Fruit fly (Drosophila melanogaster) whole organism, embryonic: ENCODE results near the gene CG8176.

Source experiments
- Asciz ChIP-seq: fragments of 200-800 bp; sonication (Bioruptor generic); optimal IDR thresholded peaks from 2 replicates; lab custom pipeline; 2017; ENCODE audit warnings: missing biosample characterization, mild to moderate bottlenecking, missing genetic modification characterization, missing genetic modification reagents
- Atf-2 ChIP-seq: fragments of 200-800 bp; sonication (Bioruptor generic); optimal IDR thresholded peaks from 2 replicates; lab custom pipeline; 2016; ENCODE audit warnings: missing biosample characterization, missing genetic modification characterization
- C15 ChIP-seq: fragments of 200-800 bp; sonication (Bioruptor generic); IDR thresholded peaks from 3 replicates; pipeline ENCODE4 v1.3.6; 2022; ENCODE audit warnings: missing biosample characterization, missing genetic modification characterization
- CG14014 ChIP-seq: fragments of 200-800 bp; sonication (Bioruptor generic); IDR thresholded peaks from 2 replicates; pipeline ENCODE4 v1.3.6; 2022; ENCODE audit warnings: missing biosample characterization, missing genetic modification characterization
- CG14710 ChIP-seq: fragments of 200-800 bp; sonication (Bioruptor generic); optimal IDR thresholded peaks from 3 replicates; lab custom pipeline; 2019; ENCODE audit warnings: missing biosample characterization, mild to moderate bottlenecking, missing genetic modification characterization, moderate library complexity
- CG15479 ChIP-seq: fragments of 200-800 bp; sonication (Bioruptor generic); optimal IDR thresholded peaks from 3 replicates; lab custom pipeline; 2019; ENCODE audit warnings: missing biosample characterization, mild to moderate bottlenecking, missing genetic modification characterization, moderate library complexity
- CG17912 ChIP-seq: fragments of 200-800 bp; sonication (Bioruptor generic); optimal IDR thresholded peaks from 2 replicates; lab custom pipeline; 2018; ENCODE audit warnings: missing biosample characterization, mild to moderate bottlenecking, missing genetic modification characterization
- CG1792 ChIP-seq: fragments of 200-800 bp; sonication (Bioruptor generic); optimal IDR thresholded peaks from 2 replicates; lab custom pipeline; 2016; ENCODE audit warnings: missing biosample characterization, missing genetic modification characterization
- CG18262 ChIP-seq: fragments of 200-800 bp; optimal IDR thresholded peaks from 3 replicates; lab custom pipeline; 2019; ENCODE audit warnings: missing biosample characterization, mild to moderate bottlenecking, missing genetic modification characterization, moderate library complexity
- CG2116 ChIP-seq: fragments of 200-800 bp; sonication (Bioruptor generic); optimal IDR thresholded peaks from 3 replicates; lab custom pipeline; 2018; ENCODE audit warnings: missing biosample characterization, mild to moderate bottlenecking, missing genetic modification characterization
- CG33213 ChIP-seq: fragments of 200-800 bp; sonication (Bioruptor generic); optimal IDR thresholded peaks from 3 replicates; lab custom pipeline; 2016; ENCODE audit warnings: missing biosample characterization, missing genetic modification characterization
- CG6813 ChIP-seq: fragments of 200-800 bp; sonication (Bioruptor generic); optimal IDR thresholded peaks from 2 replicates; lab custom pipeline; 2017; ENCODE audit warnings: missing biosample characterization, missing genetic modification characterization, mild to moderate bottlenecking, moderate library complexity, missing genetic modification reagents
- CG7357 ChIP-seq: fragments of 200-800 bp; sonication (Bioruptor generic); IDR thresholded peaks from 3 replicates; pipeline ENCODE4 v1.3.6; 2022; ENCODE audit warnings: missing biosample characterization, missing genetic modification characterization
- CG7839 ChIP-seq: fragments of 200-800 bp; sonication (Bioruptor generic); optimal IDR thresholded peaks from 3 replicates; lab custom pipeline; 2018; ENCODE audit warnings: missing biosample characterization, mild to moderate bottlenecking, missing genetic modification characterization, moderate library complexity
- CG8290 ChIP-seq, 3 experiments: fragments of 200-800 bp; sonication (Bioruptor generic); optimal IDR thresholded peaks; 2 replicates each; lab custom pipeline; 2016 to 2019; ENCODE audit warnings: missing biosample characterization in 3 of 3, missing genetic modification characterization in 3 of 3, mild to moderate bottlenecking in 2 of 3, moderate library complexity in 1 of 3
- D19A ChIP-seq: fragments of 200-800 bp; optimal IDR thresholded peaks from 3 replicates; lab custom pipeline; 2019; ENCODE audit warnings: missing biosample characterization, mild to moderate bottlenecking, missing genetic modification characterization, moderate library complexity
- Dek ChIP-seq: fragments of 200-800 bp; sonication (Bioruptor generic); optimal IDR thresholded peaks from 3 replicates; lab custom pipeline; 2019; ENCODE audit warnings: missing biosample characterization, mild to moderate bottlenecking, missing genetic modification characterization, moderate library complexity
- Elba2 ChIP-seq: fragments of 200-800 bp; sonication (Bioruptor generic); optimal IDR thresholded peaks from 3 replicates; lab custom pipeline; 2016; ENCODE audit warnings: missing biosample characterization, missing genetic modification characterization
- Fer1 ChIP-seq: fragments of 200-800 bp; sonication (Bioruptor generic); optimal IDR thresholded peaks from 2 replicates; lab custom pipeline; 2017; ENCODE audit warnings: missing biosample characterization, mild to moderate bottlenecking, missing genetic modification characterization
- GATAe ChIP-seq: fragments of 200-800 bp; sonication (Bioruptor generic); conservative IDR thresholded peaks from 2 replicates; pipeline ENCODE4 v1.3.6; 2022; ENCODE audit warnings: missing biosample characterization, missing genetic modification characterization
- Hey ChIP-seq: fragments of 200-800 bp; sonication (Bioruptor generic); optimal IDR thresholded peaks from 3 replicates; lab custom pipeline; 2018; ENCODE audit warnings: missing biosample characterization, mild to moderate bottlenecking, missing genetic modification characterization
- HmgZ ChIP-seq: fragments of 200-800 bp; sonication (Bioruptor generic); optimal IDR thresholded peaks from 2 replicates; lab custom pipeline; 2018; ENCODE audit warnings: missing biosample characterization, mild to moderate bottlenecking, missing genetic modification characterization
- Med ChIP-seq: fragments of 200-800 bp; sonication (Bioruptor generic); peaks from one replicate; lab custom pipeline; 2016; ENCODE audit warnings: missing biosample characterization, missing genetic modification characterization, mild to moderate bottlenecking, inconsistent platforms, moderate library complexity
- Pdp1 ChIP-seq, 2 experiments: fragments of 200-800 bp; sonication (Bioruptor generic); optimal IDR thresholded peaks; 3 replicates each; lab custom pipeline; 2016; ENCODE audit warnings: missing biosample characterization in 2 of 2, missing genetic modification characterization in 2 of 2, mild to moderate bottlenecking in 1 of 2, moderate library complexity in 1 of 2
- Scr ChIP-seq: fragments of 200-800 bp; sonication (Bioruptor generic); IDR thresholded peaks from 2 replicates; pipeline ENCODE4 v1.3.6; 2022; ENCODE audit warnings: missing biosample characterization, missing genetic modification characterization; ENCODE audit not compliant: partially characterized antibody
- Sox100B ChIP-seq: fragments of 200-800 bp; sonication (Bioruptor generic); optimal IDR thresholded peaks from 3 replicates; lab custom pipeline; 2018; ENCODE audit warnings: missing biosample characterization, mild to moderate bottlenecking, missing genetic modification characterization
- cad ChIP-seq: fragments of >200 bp; optimal IDR thresholded peaks from 2 replicates; lab custom pipeline; 2017; ENCODE audit warnings: missing biosample characterization, missing genetic modification characterization
- caup ChIP-seq: fragments of 200-800 bp; sonication (Bioruptor generic); optimal IDR thresholded peaks from 3 replicates; lab custom pipeline; 2017; ENCODE audit warnings: missing biosample characterization, mild to moderate bottlenecking, missing genetic modification characterization, moderate library complexity; ENCODE audit not compliant: severe bottlenecking
- cg ChIP-seq: fragments of 200-800 bp; sonication (Bioruptor generic); optimal IDR thresholded peaks from 3 replicates; lab custom pipeline; 2019; ENCODE audit warnings: missing biosample characterization, mild to moderate bottlenecking, missing genetic modification characterization, moderate library complexity
- corto ChIP-seq: fragments of 200-800 bp; sonication (Bioruptor generic); optimal IDR thresholded peaks from 2 replicates; lab custom pipeline; 2016; ENCODE audit warnings: missing biosample characterization, mild to moderate bottlenecking, missing genetic modification characterization, moderate library complexity
- crol ChIP-seq: fragments of 200-800 bp; sonication (Bioruptor generic); IDR thresholded peaks from 2 replicates; pipeline ENCODE4 v1.3.6; 2022; ENCODE audit warnings: missing biosample characterization, missing genetic modification characterization
- en ChIP-seq: fragments of 200-800 bp; sonication (Bioruptor generic); optimal IDR thresholded peaks from 2 replicates; lab custom pipeline; 2016; ENCODE audit warnings: missing biosample characterization, missing genetic modification characterization
- ftz-f1 ChIP-seq: fragments of 200-800 bp; sonication (Bioruptor generic); optimal IDR thresholded peaks from 2 replicates; lab custom pipeline; 2016; ENCODE audit warnings: missing biosample characterization, missing genetic modification characterization
- gce ChIP-seq: fragments of 200-800 bp; sonication (Bioruptor generic); IDR thresholded peaks from 3 replicates; pipeline ENCODE4 v1.3.6; 2022; ENCODE audit warnings: missing biosample characterization, missing genetic modification characterization
- grn ChIP-seq: fragments of 200-800 bp; sonication (Bioruptor generic); optimal IDR thresholded peaks from 3 replicates; lab custom pipeline; 2017; ENCODE audit warnings: missing biosample characterization, missing genetic modification characterization
- luna ChIP-seq: fragments of 200-800 bp; sonication (Bioruptor generic); optimal IDR thresholded peaks from 2 replicates; lab custom pipeline; 2016; ENCODE audit warnings: missing biosample characterization, missing genetic modification characterization
- mirr ChIP-seq: fragments of 200-800 bp; sonication (Bioruptor generic); optimal IDR thresholded peaks from 3 replicates; lab custom pipeline; 2018; ENCODE audit warnings: missing biosample characterization, mild to moderate bottlenecking, missing genetic modification characterization
- onecut ChIP-seq: fragments of 200-800 bp; sonication (Bioruptor generic); IDR thresholded peaks from 2 replicates; pipeline ENCODE4 v1.3.6; 2022; ENCODE audit warnings: missing biosample characterization, missing genetic modification characterization
- otp ChIP-seq: fragments of 200-800 bp; sonication (Bioruptor generic); IDR thresholded peaks from 3 replicates; pipeline ENCODE4, ENCODE4 v1.3.6; 2022; ENCODE audit warnings: missing biosample characterization, missing genetic modification characterization
- pros ChIP-seq: fragments of 200-800 bp; sonication (Bioruptor generic); optimal IDR thresholded peaks from 3 replicates; lab custom pipeline; 2019; ENCODE audit warnings: missing biosample characterization, mild to moderate bottlenecking, missing genetic modification characterization, moderate library complexity
- repo ChIP-seq: fragments of 200-800 bp; sonication (Bioruptor generic); optimal IDR thresholded peaks from 2 replicates; lab custom pipeline; 2016; ENCODE audit warnings: missing biosample characterization, missing genetic modification characterization
- stwl ChIP-seq: fragments of 200-800 bp; sonication (Bioruptor generic); optimal IDR thresholded peaks from 3 replicates; lab custom pipeline; 2018; ENCODE audit warnings: missing biosample characterization, mild to moderate bottlenecking, missing genetic modification characterization, moderate library complexity
- sug ChIP-seq: fragments of 200-800 bp; optimal IDR thresholded peaks from 2 replicates; lab custom pipeline; 2019; ENCODE audit warnings: missing biosample characterization, mild to moderate bottlenecking, missing genetic modification characterization, moderate library complexity
- twi ChIP-seq: fragments of 200-800 bp; optimal IDR thresholded peaks from 2 replicates; lab custom pipeline; 2019; ENCODE audit warnings: missing biosample characterization, mild to moderate bottlenecking, missing genetic modification characterization, moderate library complexity
- vfl ChIP-seq: fragments of 200-800 bp; sonication (Bioruptor generic); optimal IDR thresholded peaks from 2 replicates; lab custom pipeline; 2016; ENCODE audit warnings: missing biosample characterization, missing genetic modification characterization
- vvl ChIP-seq: fragments of 200-800 bp; sonication (Bioruptor generic); IDR thresholded peaks from 2 replicates; pipeline ENCODE4 v1.3.6; 2022; ENCODE audit warnings: missing biosample characterization, missing genetic modification characterization
- wek ChIP-seq: fragments of 200-800 bp; sonication (Bioruptor generic); optimal IDR thresholded peaks from 3 replicates; lab custom pipeline; 2018; ENCODE audit warnings: missing biosample characterization, mild to moderate bottlenecking, missing genetic modification characterization, moderate library complexity
- z ChIP-seq: fragments of 200-800 bp; sonication (Bioruptor generic); IDR thresholded peaks from 3 replicates; pipeline ENCODE4 v1.3.6; 2022; ENCODE audit warnings: missing biosample characterization, missing genetic modification characterization
- zf30C ChIP-seq: fragments of 200-800 bp; sonication (Bioruptor generic); optimal IDR thresholded peaks from 3 replicates; lab custom pipeline; 2018; ENCODE audit warnings: missing biosample characterization, mild to moderate bottlenecking, missing genetic modification characterization

The CG8176 gene

DNA sequence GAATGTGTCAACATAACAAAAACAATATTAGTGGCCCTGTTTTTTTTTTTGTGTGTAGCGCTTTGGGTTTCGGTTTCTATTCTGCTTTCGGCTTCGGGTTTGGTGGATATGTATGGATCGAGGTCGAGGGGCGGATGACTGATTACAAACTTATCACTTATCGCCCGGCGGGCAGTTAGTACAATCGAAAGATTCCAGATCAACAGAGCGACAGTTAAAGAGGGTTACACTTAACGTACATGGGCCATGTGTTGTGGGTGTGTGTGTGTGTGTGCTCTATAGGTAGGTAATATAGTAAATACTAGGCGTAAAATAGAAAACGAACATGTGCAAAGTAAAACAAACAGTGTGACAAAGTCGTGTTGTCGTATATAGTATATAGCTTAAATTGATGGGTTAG lies 33.0 kb downstream of the CG8176 start:
- no peak for TF ChIP-seq luna (GFP tag; lab: Kevin White, UChicago)
- no peak for TF ChIP-seq crol
- TF ChIP-seq CG33213 (GFP tag; lab: Kevin White, UChicago) = no peak
- TF ChIP-seq Med = peak; percentile 26
- TF ChIP-seq CG17912 = no peak
- peak; percentile 93 for TF ChIP-seq grn (GFP tag; lab: Kevin White, UChicago)
- TF ChIP-seq Hey (tag; lab: Kevin White, UChicago) = peak; percentile 81
- TF ChIP-seq z (GFP tag; lab: Robert Waterston, UW) = no peak
- TF ChIP-seq vfl (GFP tag; lab: Kevin White, UChicago) = no peak
- TF ChIP-seq ftz-f1 = peak; percentile 58
- TF ChIP-seq twi (tag; lab: Kevin White, UChicago) = peak; percentile 70
- TF ChIP-seq HmgZ (tag; lab: Kevin White, UChicago) = peak; percentile 32
- TF ChIP-seq CG7357 (GFP tag; lab: Robert Waterston, UW) = no peak
- no peak for TF ChIP-seq pros (GFP tag; lab: Kevin White, UChicago)
- TF ChIP-seq vvl = 0 out of 2 replicates have a peak, but pooled peaks have one; percentile 14
- peak; percentile 12 for TF ChIP-seq mirr (GFP tag; lab: Kevin White, UChicago)
- peak; percentile 80 for TF ChIP-seq GATAe (GFP tag; lab: Robert Waterston, UW)
- no peak for TF ChIP-seq CG8290 (GFP tag; optimal IDR thresholded peaks at IDR 0.05; lab: Kevin White, UChicago)
- TF ChIP-seq CG8290 (tag; optimal IDR thresholded peaks at IDR 0.05; lab: Kevin White, UChicago) = peak in 1 of 2 experiments; percentile 10
- peak; percentile 10 for TF ChIP-seq CG6813
- TF ChIP-seq Scr (GFP tag; lab: Robert Waterston, UW) = no peak
- peak; percentile 15 for TF ChIP-seq wek (GFP tag; lab: Kevin White, UChicago)
- peak; percentile 41 for TF ChIP-seq sug (tag; lab: Kevin White, UChicago)
- no peak for TF ChIP-seq CG2116 (GFP tag; lab: Kevin White, UChicago)
- no peak for TF ChIP-seq Dek (tag; lab: Kevin White, UChicago)
- peak; percentile 18 for TF ChIP-seq CG15479 (GFP tag; lab: Kevin White, UChicago)
- TF ChIP-seq zf30C (GFP tag; lab: Kevin White, UChicago) = peak; percentile 32
- TF ChIP-seq cg (GFP tag; lab: Kevin White, UChicago) = peak; percentile 40

- TF ChIP-seq otp (GFP tag; lab: Robert Waterston, UW) (no peak), caup (GFP tag; lab: Kevin White, UChicago) (no peak), mirr (GFP tag; lab: Kevin White, UChicago) (peak; percentile 1), CG7839 (tag; lab: Kevin White, UChicago) (no peak), C15 (GFP tag; lab: Robert Waterston, UW) (no peak), Pdp1 (GFP tag; optimal IDR thresholded peaks at IDR 0.05; lab: Kevin White, UChicago) (peak in 1 of 2 experiments; percentile 63), Sox100B (GFP tag; lab: Kevin White, UChicago) (peak; percentile 13), repo (GFP tag; lab: Kevin White, UChicago) (no peak), en (GFP tag; lab: Kevin White, UChicago) (no peak), Fer1 (GFP tag; lab: Kevin White, UChicago) (peak; percentile 26), corto (peak; percentile 42), Med (peak; percentile 66), Atf-2 (GFP tag; lab: Kevin White, UChicago) (no peak), cad (GFP tag; lab: Kevin White, UChicago) (peak; percentile 24), Elba2 (GFP tag; lab: Kevin White, UChicago) (no peak), D19A (tag; lab: Kevin White, UChicago) (peak; percentile 63), stwl (tag; lab: Kevin White, UChicago) (no peak), gce (no peak), CG1792 (GFP tag; lab: Kevin White, UChicago) (no peak), onecut (GFP tag; lab: Robert Waterston, UW) (peak; percentile 4), Asciz (GFP tag; lab: Kevin White, UChicago) (peak; percentile 62), CG14014 (no peak), CG18262 (no peak), CG14710 (peak; percentile 14)
Measured at dm6 chr3R:9550265-9551012, 34.6 kb downstream of the CG8176 start.
